2 fruit fly cellular contexts compared by ENCODE assay signal in the genomic region with DNA sequence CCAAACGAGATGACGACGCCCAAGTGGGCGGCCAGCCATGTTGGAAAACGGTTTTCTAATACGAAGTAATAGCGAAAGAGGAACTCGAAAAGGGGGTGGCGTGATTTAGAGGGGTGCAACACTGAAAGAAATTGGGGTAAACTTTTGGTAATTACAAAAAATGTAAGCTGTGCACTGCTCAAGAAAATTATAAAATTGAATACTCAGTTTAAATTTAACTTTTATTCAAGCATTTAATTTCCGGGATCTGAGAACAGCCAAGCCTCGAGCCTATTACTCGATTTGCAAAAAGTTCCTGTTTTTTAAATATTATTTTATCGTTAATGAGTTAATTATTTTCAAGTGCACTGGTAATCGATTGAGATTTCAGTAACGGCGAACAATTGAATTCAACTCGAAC.
TF ChIP-seq lines count a peak whose summit lies in the region.

No protein-coding gene starts in this region.

TF ChIP-seq in whole organism, prepupa, 60 proteins besides CTCF, POLR2A, EP300 and RAD21:
- TF ChIP-seq lz (GFP tag; optimal IDR thresholded peaks at IDR 0.05; lab: Kevin White, UChicago) (no peak), CG6808 (GFP tag; optimal IDR thresholded peaks at IDR 0.05; lab: Kevin White, UChicago) (no peak), dac (GFP tag; optimal IDR thresholded peaks at IDR 0.05; lab: Kevin White, UChicago) (no peak), CG8119 (GFP tag; IDR thresholded peaks at IDR 0.05; lab: Robert Waterston, UW) (peak; percentile 71), Eip75B (GFP tag; optimal IDR thresholded peaks at IDR 0.05; lab: Kevin White, UChicago) (no peak), Hr39 (GFP tag; optimal IDR thresholded peaks at IDR 0.05; lab: Kevin White, UChicago) (no peak), svp (GFP tag; lab: Kevin White, UChicago) (peak; percentile 0), Hr4 (GFP tag; optimal IDR thresholded peaks at IDR 0.05; lab: Kevin White, UChicago) (peak; percentile 74), Lpt (GFP tag; optimal IDR thresholded peaks at IDR 0.05; lab: Kevin White, UChicago) (peak; percentile 36), topi (GFP tag; optimal IDR thresholded peaks at IDR 0.05; lab: Kevin White, UChicago) (no peak), CG32006 (GFP tag; optimal IDR thresholded peaks at IDR 0.05; lab: Kevin White, UChicago) (peak; percentile 71), eg (GFP tag; IDR thresholded peaks at IDR 0.05; lab: Robert Waterston, UW) (peak; percentile 52), Sox15 (GFP tag; optimal IDR thresholded peaks at IDR 0.05; lab: Kevin White, UChicago) (no peak), Eip78C (GFP tag; lab: Kevin White, UChicago) (peak; percentile 49), CG15336 (GFP tag; IDR thresholded peaks at IDR 0.05; lab: Robert Waterston, UW) (peak; percentile 55), CG3032 (tag; optimal IDR thresholded peaks at IDR 0.05; lab: Kevin White, UChicago) (no peak), OdsH (GFP tag; optimal IDR thresholded peaks at IDR 0.05; lab: Kevin White, UChicago) (peak; percentile 27), CG3919 (GFP tag; optimal IDR thresholded peaks at IDR 0.05; lab: Kevin White, UChicago) (peak; percentile 8), CG6163 (GFP tag; IDR thresholded peaks at IDR 0.05; lab: Robert Waterston, UW) (no peak), CG6276 (GFP tag; optimal IDR thresholded peaks at IDR 0.05; lab: Kevin White, UChicago) (peak; percentile 64), salr (GFP tag; optimal IDR thresholded peaks at IDR 0.05; lab: Kevin White, UChicago) (peak in 1 of 2 experiments; percentile 3), CG4318 (GFP tag; optimal IDR thresholded peaks at IDR 0.05; lab: Kevin White, UChicago) (peak; percentile 17)
TF ChIP-seq in whole organism, prepupa: peak in this region for 13.

TF ChIP-seq in whole organism, pupa, 21 proteins besides CTCF, POLR2A, EP300 and RAD21:
- TF ChIP-seq CG4496 (GFP tag; IDR thresholded peaks at IDR 0.05; lab: Robert Waterston, UW) (peak; percentile 51; the same call in 2 of the 3 replicates), CG15710 (tag; optimal IDR thresholded peaks at IDR 0.05; lab: Kevin White, UChicago) (no peak), Pif1B (GFP tag; optimal IDR thresholded peaks at IDR 0.05; lab: Kevin White, UChicago) (no peak), gl (tag; optimal IDR thresholded peaks at IDR 0.05; lab: Kevin White, UChicago) (no peak), Ets98B (GFP tag; IDR thresholded peaks at IDR 0.05; lab: Robert Waterston, UW) (peak; percentile 34; the same call in 1 of the 2 replicates), fd96Ca (GFP tag; IDR thresholded peaks at IDR 0.05; lab: Robert Waterston, UW) (0 out of 3 replicates have a peak, but pooled peaks have one; percentile 53), CG8301 (tag; optimal IDR thresholded peaks at IDR 0.05; lab: Kevin White, UChicago) (peak; percentile 63), CG14655 (GFP tag; optimal IDR thresholded peaks at IDR 0.05; lab: Kevin White, UChicago) (peak; percentile 69)
